Worm (Caenorhabditis elegans) whole organism, midembryonic: ENCODE measurements around the gene F35F10.6.

Experiments used
- T22C8.4 ChIP-seq: fragments of 200-800 bp; sonication (Bioruptor generic); IDR thresholded peaks from 2 replicates; pipeline ENCODE4 v1.3.6; 2022; ENCODE audit warnings: missing genetic modification characterization, missing compliant biosample characterization
- cog-1 ChIP-seq: sonication (generic microtip); optimal IDR thresholded peaks from 2 replicates; lab custom pipeline; 2016; ENCODE audit warnings: missing genetic modification characterization, missing compliant biosample characterization
- flt-1 ChIP-seq: fragments of 200-800 bp; sonication (Bioruptor generic); IDR thresholded peaks from 2 replicates; pipeline ENCODE4 v1.3.6; 2022; ENCODE audit warnings: missing genetic modification characterization, missing compliant biosample characterization
- med-1 ChIP-seq: sonication (generic microtip); optimal IDR thresholded peaks from 2 replicates; lab custom pipeline; 2017; ENCODE audit warnings: missing genetic modification characterization, mild to moderate bottlenecking, missing compliant biosample characterization, antibody characterized with exemption, missing genetic modification reagents; ENCODE audit not compliant: insufficient read depth
- ref-1 ChIP-seq: fragments of 200-800 bp; sonication (Bioruptor generic); conservative IDR thresholded peaks from 2 replicates; pipeline ENCODE4 v1.3.6; 2022; ENCODE audit warnings: missing genetic modification reagents, missing genetic modification characterization, missing compliant biosample characterization
- tab-1 ChIP-seq: fragments of 200-800 bp; sonication (Bioruptor generic); IDR thresholded peaks from 2 replicates; pipeline ENCODE4 v1.3.6; 2022; ENCODE audit warnings: missing genetic modification characterization, missing compliant biosample characterization
- ztf-29 ChIP-seq: fragments of 200-800 bp; sonication (Bioruptor generic); IDR thresholded peaks from 2 replicates; pipeline ENCODE4 v1.3.6; 2022; ENCODE audit warnings: missing genetic modification reagents, missing genetic modification characterization, missing compliant biosample characterization

DNA sequence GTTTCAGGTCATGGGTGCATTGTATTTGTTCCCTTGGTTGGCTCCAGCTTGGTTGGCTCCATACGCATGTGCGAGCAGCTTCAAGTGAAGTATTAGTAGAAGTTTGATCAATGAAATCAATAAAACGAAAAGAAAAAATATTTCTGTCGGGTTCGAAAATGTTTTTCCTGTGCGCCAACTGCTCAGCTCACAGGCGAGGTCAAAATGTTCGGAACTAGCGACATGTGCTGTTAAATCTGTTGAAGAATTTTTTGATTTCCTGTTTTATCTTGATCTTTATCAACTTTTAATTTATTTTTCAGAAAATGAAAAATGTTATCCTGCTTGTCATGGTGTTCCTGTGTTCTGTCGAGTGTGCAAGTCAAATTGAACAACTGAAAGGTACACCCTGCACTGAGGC lies 7.6 kb downstream of the F35F10.6 start, which contains the start of gene T28A11.25:
- no peak for TF ChIP-seq cog-1 (tag; lab: Kevin White, UChicago)
- TF ChIP-seq flt-1 (GFP tag; lab: Robert Waterston, UW), result no peak
- no peak for TF ChIP-seq med-1 (GFP tag; lab: Kevin White, UChicago)
- no peak for TF ChIP-seq ztf-29 (GFP tag; lab: Robert Waterston, UW)
- no peak for TF ChIP-seq T22C8.4
- TF ChIP-seq tab-1 (GFP tag; lab: Robert Waterston, UW), result no peak
- no peak for TF ChIP-seq ref-1
